Worm (Caenorhabditis elegans) whole organism, L4/young adult: ENCODE data around the gene B0035.13.

ENCODE experiments used
- dao-5 ChIP-seq: sonication (generic microtip); optimal IDR thresholded peaks from 2 replicates; lab custom pipeline; 2016; ENCODE audit warnings: missing genotype, missing genetic modification characterization, moderate library complexity, missing compliant biosample characterization
- him-1 ChIP-seq: sonication (generic microtip); optimal IDR thresholded peaks from 2 replicates; lab custom pipeline; 2016; ENCODE audit warnings: missing genotype, missing genetic modification reagents, missing genetic modification characterization, missing compliant biosample characterization

DNA sequence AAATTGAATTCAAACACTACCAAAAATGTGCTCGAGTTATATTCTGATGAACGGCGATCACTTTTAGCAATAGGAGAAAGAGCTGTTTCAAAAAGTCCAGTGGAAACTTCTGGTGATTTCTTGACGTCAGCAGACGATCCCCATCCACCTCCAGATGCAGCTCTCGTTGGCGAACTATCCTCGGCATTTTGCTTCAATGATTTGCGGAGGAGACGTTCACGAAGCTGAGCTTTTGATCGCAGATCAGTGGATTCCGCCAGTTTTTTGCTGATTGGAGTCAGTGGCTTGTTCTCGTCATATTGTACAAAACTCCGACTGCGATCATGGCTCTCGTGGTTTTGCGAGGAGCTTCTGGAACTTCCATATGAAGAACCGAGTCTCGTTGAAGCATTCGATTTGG is 29.7 kb upstream of the B0035.13 start:
- TF ChIP-seq dao-5 (tag; lab: Kevin White, UChicago): no peak
- no peak for TF ChIP-seq him-1 (tag; lab: Kevin White, UChicago)
